Worm (Caenorhabditis elegans) whole organism, midembryonic: ENCODE data around the gene C47E8.9.

Experiments used
- T22C8.4 ChIP-seq: fragments of 200-800 bp; sonication (Bioruptor generic); IDR thresholded peaks from 2 replicates; pipeline ENCODE4 v1.3.6; 2022; ENCODE audit warnings: missing genetic modification characterization, missing compliant biosample characterization
- cog-1 ChIP-seq: sonication (generic microtip); optimal IDR thresholded peaks from 2 replicates; lab custom pipeline; 2016; ENCODE audit warnings: missing genetic modification characterization, missing compliant biosample characterization
- flt-1 ChIP-seq: fragments of 200-800 bp; sonication (Bioruptor generic); IDR thresholded peaks from 2 replicates; pipeline ENCODE4 v1.3.6; 2022; ENCODE audit warnings: missing genetic modification characterization, missing compliant biosample characterization
- klf-2 ChIP-seq: fragments of 200-800 bp; sonication (Bioruptor generic); conservative IDR thresholded peaks from 2 replicates; pipeline ENCODE4 v1.3.6; 2022; ENCODE audit warnings: missing genetic modification reagents, missing genetic modification characterization, missing compliant biosample characterization
- med-1 ChIP-seq: sonication (generic microtip); optimal IDR thresholded peaks from 2 replicates; lab custom pipeline; 2017; ENCODE audit warnings: missing genetic modification characterization, mild to moderate bottlenecking, missing compliant biosample characterization, antibody characterized with exemption, missing genetic modification reagents; ENCODE audit not compliant: insufficient read depth
- ref-1 ChIP-seq: fragments of 200-800 bp; sonication (Bioruptor generic); conservative IDR thresholded peaks from 2 replicates; pipeline ENCODE4 v1.3.6; 2022; ENCODE audit warnings: missing genetic modification reagents, missing genetic modification characterization, missing compliant biosample characterization
- ztf-23 ChIP-seq: fragments of 200-800 bp; sonication (Bioruptor generic); IDR thresholded peaks from 2 replicates; pipeline ENCODE4 v1.3.6; 2022; ENCODE audit warnings: missing genetic modification reagents, missing genetic modification characterization, missing compliant biosample characterization
- ztf-29 ChIP-seq: fragments of 200-800 bp; sonication (Bioruptor generic); IDR thresholded peaks from 2 replicates; pipeline ENCODE4 v1.3.6; 2022; ENCODE audit warnings: missing genetic modification reagents, missing genetic modification characterization, missing compliant biosample characterization

DNA sequence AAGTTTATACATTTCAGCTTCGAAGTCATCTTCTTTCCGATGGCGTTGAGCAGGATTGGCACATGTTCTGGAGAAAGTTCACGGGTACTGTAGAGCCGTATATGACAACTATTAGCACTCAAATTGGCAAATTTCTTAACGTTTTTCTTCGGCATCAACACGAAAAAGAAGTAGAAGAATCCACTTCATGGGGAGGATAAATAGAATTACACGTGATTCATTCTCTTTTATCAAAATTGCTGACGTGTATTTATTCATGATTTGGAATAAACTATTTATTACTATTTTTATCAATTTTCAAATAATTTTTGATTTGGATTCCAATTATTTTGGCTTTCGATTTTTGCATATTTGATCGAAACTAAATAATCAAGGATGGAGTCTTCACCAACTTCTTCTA is 2.6 kb downstream of the C47E8.9 start, which contains the start of gene C47E8.1:
- TF ChIP-seq med-1 (GFP tag; lab: Kevin White, UChicago) (no peak), flt-1 (GFP tag; lab: Robert Waterston, UW) (no peak), T22C8.4 (no peak), klf-2 (GFP tag; lab: Robert Waterston, UW) (no peak), ref-1 (no peak), cog-1 (tag; lab: Kevin White, UChicago) (no peak), ztf-23 (no peak), ztf-29 (GFP tag; lab: Robert Waterston, UW) (no peak)
